Fruit fly (Drosophila melanogaster) whole organism, embryonic: ENCODE results near the gene Hip14.

Experiments used
- Asciz ChIP-seq: fragments of 200-800 bp; sonication (Bioruptor generic); optimal IDR thresholded peaks from 2 replicates; lab custom pipeline; 2017; ENCODE audit warnings: missing biosample characterization, mild to moderate bottlenecking, missing genetic modification characterization, missing genetic modification reagents
- B-H1 ChIP-seq: fragments of 200-800 bp; sonication (Bioruptor generic); IDR thresholded peaks from 3 replicates; pipeline ENCODE4 v1.3.6; 2022; ENCODE audit warnings: missing biosample characterization, missing genetic modification characterization
- Blimp-1 ChIP-seq: fragments of 200-800 bp; sonication (Bioruptor generic); optimal IDR thresholded peaks from 3 replicates; lab custom pipeline; 2018; ENCODE audit warnings: missing biosample characterization, missing genetic modification characterization, mild to moderate bottlenecking, moderate library complexity, missing genetic modification reagents
- BtbVII ChIP-seq: fragments of 200-800 bp; sonication (Bioruptor generic); optimal IDR thresholded peaks from 3 replicates; lab custom pipeline; 2017; ENCODE audit warnings: missing biosample characterization, mild to moderate bottlenecking, missing genetic modification characterization
- CG10654 ChIP-seq: fragments of 200-800 bp; sonication (Bioruptor generic); optimal IDR thresholded peaks from 2 replicates; lab custom pipeline; 2016; ENCODE audit warnings: missing biosample characterization, missing genetic modification characterization
- CG11504 ChIP-seq: fragments of 200-800 bp; sonication (Bioruptor generic); optimal IDR thresholded peaks from 3 replicates; lab custom pipeline; 2019; ENCODE audit warnings: missing biosample characterization, mild to moderate bottlenecking, missing genetic modification characterization, moderate library complexity
- CG12104 ChIP-seq: fragments of 200-800 bp; sonication (Bioruptor generic); optimal IDR thresholded peaks from 3 replicates; lab custom pipeline; 2016; ENCODE audit warnings: missing biosample characterization, missing genetic modification characterization
- CG12391 ChIP-seq: fragments of 200-800 bp; sonication (Bioruptor generic); optimal IDR thresholded peaks from 3 replicates; lab custom pipeline; 2018; ENCODE audit warnings: missing biosample characterization, mild to moderate bottlenecking, missing genetic modification characterization, moderate library complexity
- CG14050 ChIP-seq: fragments of 200-800 bp; sonication (Bioruptor generic); IDR thresholded peaks from 3 replicates; pipeline ENCODE4 v1.3.6; 2022; ENCODE audit warnings: missing biosample characterization, missing genetic modification characterization
- CG15601 ChIP-seq: fragments of 200-800 bp; sonication (Bioruptor generic); optimal IDR thresholded peaks from 3 replicates; lab custom pipeline; 2019; ENCODE audit warnings: missing biosample characterization, mild to moderate bottlenecking, missing genetic modification characterization, moderate library complexity
- CG1647 ChIP-seq: fragments of 200-800 bp; sonication (Bioruptor generic); optimal IDR thresholded peaks from 3 replicates; lab custom pipeline; 2016; ENCODE audit warnings: missing biosample characterization, missing genetic modification characterization
- CG17568 ChIP-seq: fragments of 200-800 bp; sonication (Bioruptor generic); optimal IDR thresholded peaks from 2 replicates; lab custom pipeline; 2018; ENCODE audit warnings: missing biosample characterization, mild to moderate bottlenecking, missing genetic modification characterization, moderate library complexity
- CG1832 ChIP-seq: fragments of 200-800 bp; sonication (Bioruptor generic); optimal IDR thresholded peaks from 2 replicates; lab custom pipeline; 2017; ENCODE audit warnings: missing biosample characterization, mild to moderate bottlenecking, missing genetic modification characterization, inconsistent platforms
- CG18619 ChIP-seq: fragments of 200-800 bp; sonication (Bioruptor generic); optimal IDR thresholded peaks from 3 replicates; lab custom pipeline; 2017; ENCODE audit warnings: missing biosample characterization, mild to moderate bottlenecking, missing genetic modification characterization
- CG3065 ChIP-seq: fragments of 200-800 bp; sonication (Bioruptor generic); optimal IDR thresholded peaks from 2 replicates; lab custom pipeline; 2016; ENCODE audit warnings: missing biosample characterization, missing genetic modification characterization
- CG31388 ChIP-seq: fragments of 200-800 bp; sonication (Bioruptor generic); optimal IDR thresholded peaks from 2 replicates; lab custom pipeline; 2016; ENCODE audit warnings: missing biosample characterization, missing genetic modification characterization
- CG3847 ChIP-seq: fragments of 200-800 bp; sonication (Bioruptor generic); IDR thresholded peaks from 2 replicates; pipeline ENCODE4 v1.3.6; 2022; ENCODE audit warnings: missing biosample characterization, missing genetic modification characterization
- CG4360 ChIP-seq: fragments of 200-800 bp; sonication (Bioruptor generic); IDR thresholded peaks from 2 replicates; pipeline ENCODE4 v1.3.6; 2022; ENCODE audit warnings: missing biosample characterization, missing genetic modification characterization
- CG4854 ChIP-seq: fragments of 200-800 bp; sonication (Bioruptor generic); optimal IDR thresholded peaks from 2 replicates; lab custom pipeline; 2016; ENCODE audit warnings: missing biosample characterization, missing genetic modification characterization, inconsistent platforms
- CG8478 ChIP-seq: fragments of >200 bp; optimal IDR thresholded peaks from 2 replicates; lab custom pipeline; 2018
- Dref ChIP-seq: fragments of 200-800 bp; sonication (Bioruptor generic); IDR thresholded peaks from 2 replicates; pipeline ENCODE4 v1.3.6; 2022; ENCODE audit warnings: missing biosample characterization, missing genetic modification characterization
- Fer1 ChIP-seq: fragments of 200-800 bp; sonication (Bioruptor generic); optimal IDR thresholded peaks from 2 replicates; lab custom pipeline; 2017; ENCODE audit warnings: missing biosample characterization, mild to moderate bottlenecking, missing genetic modification characterization
- Gug ChIP-seq: fragments of 200-800 bp; sonication (Bioruptor generic); IDR thresholded peaks from 4 replicates; pipeline ENCODE4 v1.3.6; 2022; ENCODE audit warnings: missing biosample characterization, missing genetic modification characterization
- HmgZ ChIP-seq: fragments of 200-800 bp; sonication (Bioruptor generic); optimal IDR thresholded peaks from 2 replicates; lab custom pipeline; 2018; ENCODE audit warnings: missing biosample characterization, mild to moderate bottlenecking, missing genetic modification characterization
- Hmx ChIP-seq: fragments of 200-800 bp; sonication (Bioruptor generic); optimal IDR thresholded peaks from 2 replicates; lab custom pipeline; 2016; ENCODE audit warnings: missing biosample characterization, missing genetic modification characterization
- Lhr ChIP-seq: fragments of 200-800 bp; sonication (Bioruptor generic); optimal IDR thresholded peaks from 3 replicates; lab custom pipeline; 2017; ENCODE audit warnings: mild to moderate bottlenecking, missing biosample characterization, missing genetic modification reagents, missing genetic modification characterization
- NFAT ChIP-seq: fragments of 200-800 bp; sonication (Bioruptor generic); IDR thresholded peaks from 2 replicates; pipeline ENCODE4 v1.3.6; 2022; ENCODE audit warnings: missing biosample characterization, missing genetic modification characterization
- NK7.1 ChIP-seq: fragments of 200-800 bp; sonication (Bioruptor generic); optimal IDR thresholded peaks from 3 replicates; lab custom pipeline; 2016; ENCODE audit warnings: missing biosample characterization, missing genetic modification characterization
- Opbp ChIP-seq: fragments of 200-800 bp; sonication (Bioruptor generic); IDR thresholded peaks from 3 replicates; pipeline ENCODE4 v1.3.6; 2022; ENCODE audit warnings: missing biosample characterization, missing genetic modification characterization; ENCODE audit not compliant: partially characterized antibody
- Ravus ChIP-seq: fragments of 200-800 bp; sonication (Bioruptor generic); IDR thresholded peaks from 2 replicates; pipeline ENCODE4 v1.3.6; 2022; ENCODE audit warnings: missing biosample characterization, missing genetic modification characterization
- Scr ChIP-seq: fragments of 200-800 bp; sonication (Bioruptor generic); IDR thresholded peaks from 2 replicates; pipeline ENCODE4 v1.3.6; 2022; ENCODE audit warnings: missing biosample characterization, missing genetic modification characterization; ENCODE audit not compliant: partially characterized antibody
- Sry-δ ChIP-seq: fragments of 200-800 bp; sonication (Bioruptor generic); optimal IDR thresholded peaks from 2 replicates; lab custom pipeline; 2016; ENCODE audit warnings: missing biosample characterization, missing genetic modification characterization
- ara ChIP-seq: fragments of 200-800 bp; sonication (Bioruptor generic); IDR thresholded peaks from 2 replicates; pipeline ENCODE4 v1.3.6; 2022; ENCODE audit warnings: missing biosample characterization, missing genetic modification characterization
- ato ChIP-seq: fragments of 200-800 bp; sonication (Bioruptor generic); IDR thresholded peaks from 2 replicates; pipeline ENCODE4 v1.3.6; 2022; ENCODE audit warnings: missing biosample characterization, missing genetic modification characterization; ENCODE audit not compliant: partially characterized antibody
- bcd ChIP-seq: fragments of 200-800 bp; sonication (Bioruptor generic); optimal IDR thresholded peaks from 2 replicates; lab custom pipeline; 2017; ENCODE audit warnings: missing biosample characterization, mild to moderate bottlenecking, missing genetic modification characterization
- dimm ChIP-seq: fragments of 200-800 bp; sonication (Bioruptor generic); IDR thresholded peaks from 2 replicates; pipeline ENCODE4 v1.3.6; 2022; ENCODE audit warnings: missing biosample characterization, missing genetic modification characterization
- dysf ChIP-seq: fragments of 200-800 bp; sonication (Bioruptor generic); IDR thresholded peaks from 3 replicates; pipeline ENCODE4 v1.3.6; 2022; ENCODE audit warnings: missing biosample characterization, missing genetic modification characterization
- emc ChIP-seq: fragments of 200-800 bp; sonication (Bioruptor generic); optimal IDR thresholded peaks from 2 replicates; lab custom pipeline; 2016; ENCODE audit warnings: missing biosample characterization, missing genetic modification characterization
- exex ChIP-seq: fragments of 200-800 bp; sonication (Bioruptor generic); optimal IDR thresholded peaks from 4 replicates; lab custom pipeline; 2018; ENCODE audit warnings: missing biosample characterization, mild to moderate bottlenecking, missing genetic modification characterization, moderate library complexity
- fu2 ChIP-seq: fragments of 200-800 bp; sonication (Bioruptor generic); optimal IDR thresholded peaks from 2 replicates; lab custom pipeline; 2016; ENCODE audit warnings: missing biosample characterization, missing genetic modification characterization
- gsb ChIP-seq: fragments of 200-800 bp; sonication (Bioruptor generic); IDR thresholded peaks from 2 replicates; pipeline ENCODE4 v1.3.6; 2022; ENCODE audit warnings: missing biosample characterization, missing genetic modification characterization
- p53 ChIP-seq: fragments of 200-800 bp; sonication (Bioruptor generic); optimal IDR thresholded peaks from 2 replicates; lab custom pipeline; 2016; ENCODE audit warnings: missing biosample characterization, missing genetic modification characterization
- pb ChIP-seq: fragments of 200-800 bp; sonication (Bioruptor generic); optimal IDR thresholded peaks from 3 replicates; lab custom pipeline; 2016; ENCODE audit warnings: missing biosample characterization, missing genetic modification characterization
- prd ChIP-seq, 3 experiments: fragments of >200 bp in 2 of 3; fragments of 200-800 bp in 1 of 3; sonication (Bioruptor generic) in 1 of 3; optimal IDR thresholded peaks in 2 of 3; IDR thresholded peaks in 1 of 3; 2 replicates in 2 of 3; 3 replicates in 1 of 3; pipeline versions ENCODE4 v1.3.6 to Lab custom; 2017 to 2022; ENCODE audit warnings: missing biosample characterization in 1 of 3, missing genetic modification characterization in 1 of 3
- ro ChIP-seq: fragments of 200-800 bp; sonication (Bioruptor generic); IDR thresholded peaks from 2 replicates; pipeline ENCODE4 v1.3.6; 2022; ENCODE audit warnings: missing biosample characterization, missing genetic modification characterization
- sim ChIP-seq: fragments of 200-800 bp; sonication (Bioruptor generic); IDR thresholded peaks from 2 replicates; pipeline ENCODE4 v1.3.6; 2022; ENCODE audit warnings: missing biosample characterization, missing genetic modification characterization
- sna ChIP-seq: fragments of 200-800 bp; sonication (Bioruptor generic); IDR thresholded peaks from 2 replicates; pipeline ENCODE4 v1.3.6; 2022; ENCODE audit warnings: missing biosample characterization, missing genetic modification characterization; ENCODE audit not compliant: partially characterized antibody
- twi ChIP-seq: fragments of 200-800 bp; optimal IDR thresholded peaks from 2 replicates; lab custom pipeline; 2019; ENCODE audit warnings: missing biosample characterization, mild to moderate bottlenecking, missing genetic modification characterization, moderate library complexity
- vvl ChIP-seq: fragments of 200-800 bp; sonication (Bioruptor generic); IDR thresholded peaks from 2 replicates; pipeline ENCODE4 v1.3.6; 2022; ENCODE audit warnings: missing biosample characterization, missing genetic modification characterization
- wek ChIP-seq: fragments of 200-800 bp; sonication (Bioruptor generic); optimal IDR thresholded peaks from 3 replicates; lab custom pipeline; 2018; ENCODE audit warnings: missing biosample characterization, mild to moderate bottlenecking, missing genetic modification characterization, moderate library complexity

Hip14 gene

dm6 chr3L:15956448-15957010 lies 31.5 kb upstream of the Hip14 start, which contains the start of gene elgi (continued):
- no peak for TF ChIP-seq sna (GFP tag; lab: Robert Waterston, UW)
- TF ChIP-seq CG4360 (GFP tag; lab: Robert Waterston, UW): no peak
- TF ChIP-seq CG15601 (tag; lab: Kevin White, UChicago): no peak
- no peak for TF ChIP-seq Lhr
- peak; percentile 29 for TF ChIP-seq CG12104 (GFP tag; lab: Kevin White, UChicago)
- TF ChIP-seq dysf (GFP tag; lab: Robert Waterston, UW): peak; percentile 58; the same call in 2 of the 3 replicates
- no peak for TF ChIP-seq Asciz (GFP tag; lab: Kevin White, UChicago)
- no peak for TF ChIP-seq dimm
- no peak for TF ChIP-seq ro
- TF ChIP-seq CG3065 (GFP tag; lab: Kevin White, UChicago): no peak
- TF ChIP-seq CG10654 (GFP tag; lab: Kevin White, UChicago): peak; percentile 31
- TF ChIP-seq CG3847 (GFP tag; lab: Robert Waterston, UW): peak; percentile 77
- peak; percentile 31 for TF ChIP-seq CG4854 (GFP tag; lab: Kevin White, UChicago)
- TF ChIP-seq HmgZ: peak; percentile 72
- no peak for TF ChIP-seq prd (optimal IDR thresholded peaks at IDR 0.05; lab: Kevin White, UChicago)
- 0 out of 3 replicates have a peak, but pooled peaks have one; percentile 9 for TF ChIP-seq prd (GFP tag; IDR thresholded peaks at IDR 0.05; lab: Robert Waterston, UW)
- no peak for TF ChIP-seq CG8478 (lab: Kevin White, UChicago)
- no peak for TF ChIP-seq CG17568 (GFP tag; lab: Kevin White, UChicago)
- peak; percentile 64 for TF ChIP-seq bcd (GFP tag; lab: Kevin White, UChicago)
- TF ChIP-seq ara: 0 out of 2 replicates have a peak, but pooled peaks have one; percentile 17
- peak; percentile 39 for TF ChIP-seq Sry-δ (GFP tag; lab: Kevin White, UChicago)
- TF ChIP-seq CG1832 (GFP tag; lab: Kevin White, UChicago): no peak
- no peak for TF ChIP-seq CG11504 (tag; lab: Kevin White, UChicago)
- TF ChIP-seq sim (GFP tag; lab: Robert Waterston, UW): no peak
- TF ChIP-seq exex: no peak
- TF ChIP-seq CG31388 (GFP tag; lab: Kevin White, UChicago): no peak
- TF ChIP-seq Ravus (GFP tag; lab: Robert Waterston, UW): no peak
- TF ChIP-seq pb (GFP tag; lab: Kevin White, UChicago): no peak
- peak; percentile 13 for TF ChIP-seq twi
- peak; percentile 22 for TF ChIP-seq Scr (GFP tag; lab: Robert Waterston, UW)
- no peak for TF ChIP-seq ato
- peak; percentile 58 for TF ChIP-seq fu2
- TF ChIP-seq vvl (GFP tag; lab: Robert Waterston, UW): peak; percentile 61
- TF ChIP-seq Dref: no peak
- TF ChIP-seq Fer1 (GFP tag; lab: Kevin White, UChicago): peak; percentile 52
- TF ChIP-seq gsb (GFP tag; lab: Robert Waterston, UW): 0 out of 2 replicates have a peak, but pooled peaks have one; percentile 24
- TF ChIP-seq NFAT (GFP tag; lab: Robert Waterston, UW): peak; percentile 74
- no peak for TF ChIP-seq NK7.1 (GFP tag; lab: Kevin White, UChicago)
- TF ChIP-seq Gug (GFP tag; lab: Robert Waterston, UW): no peak; the same call in 3 of the 4 replicates
- TF ChIP-seq, all 482 proteins: peak for 222

dm6 chr3L:15958612-15959315 lies 29.3 kb upstream of the Hip14 start, which contains the start of gene CG17032:
Gene CG17032, plus strand, starts transcription at chr3L:15958843.
- TF ChIP-seq Opbp (GFP tag; lab: Robert Waterston, UW) (no peak), CG18619 (GFP tag; lab: Kevin White, UChicago) (no peak), Hmx (GFP tag; lab: Kevin White, UChicago) (no peak), CG12391 (tag; lab: Kevin White, UChicago) (no peak), B-H1 (GFP tag; lab: Robert Waterston, UW) (no peak), CG3847 (GFP tag; lab: Robert Waterston, UW) (no peak), Blimp-1 (peak; percentile 100), CG1647 (GFP tag; lab: Kevin White, UChicago) (no peak), wek (no peak), emc (GFP tag; lab: Kevin White, UChicago) (no peak), CG14050 (no peak), CG17568 (GFP tag; lab: Kevin White, UChicago) (no peak), BtbVII (GFP tag; lab: Kevin White, UChicago) (peak; percentile 34), p53 (no peak)
